Fruit fly (Drosophila melanogaster) whole organism, prepupa: ENCODE results near the gene CG17717.

Experiments
- CG11294 ChIP-seq: fragments of 200-800 bp; sonication (Bioruptor generic); IDR thresholded peaks from 2 replicates; pipeline ENCODE4 v1.3.6; 2022; ENCODE audit warnings: missing biosample characterization, missing genetic modification characterization
- CG16779 ChIP-seq: fragments of 200-800 bp; sonication (Bioruptor generic); optimal IDR thresholded peaks from 3 replicates; lab custom pipeline; 2017; ENCODE audit warnings: missing biosample characterization, mild to moderate bottlenecking, missing genetic modification characterization
- CG4318 ChIP-seq: fragments of 200-800 bp; sonication (Bioruptor generic); optimal IDR thresholded peaks from 3 replicates; lab custom pipeline; 2017; ENCODE audit warnings: missing biosample characterization, mild to moderate bottlenecking, missing genetic modification characterization
- CG6792 ChIP-seq: fragments of 200-800 bp; sonication (Bioruptor generic); optimal IDR thresholded peaks from 3 replicates; lab custom pipeline; 2016; ENCODE audit warnings: missing biosample characterization, missing genetic modification characterization
- CG6808 ChIP-seq: fragments of 200-800 bp; sonication (Bioruptor generic); optimal IDR thresholded peaks from 3 replicates; lab custom pipeline; 2017; ENCODE audit warnings: missing biosample characterization, missing genetic modification characterization, mild to moderate bottlenecking, moderate library complexity, missing genetic modification reagents
- CG8319 ChIP-seq: fragments of 200-800 bp; sonication (Bioruptor generic); optimal IDR thresholded peaks from 3 replicates; lab custom pipeline; 2016; ENCODE audit warnings: missing biosample characterization, missing genetic modification characterization
- CG8632 ChIP-seq: fragments of 200-800 bp; sonication (Bioruptor generic); optimal IDR thresholded peaks from 3 replicates; lab custom pipeline; 2016; ENCODE audit warnings: missing biosample characterization, missing genetic modification characterization
- Ets21C ChIP-seq: fragments of 200-800 bp; sonication (Bioruptor generic); optimal IDR thresholded peaks from 3 replicates; lab custom pipeline; 2016; ENCODE audit warnings: missing biosample characterization, missing genetic modification characterization
- Ets96B ChIP-seq: fragments of 200-800 bp; optimal IDR thresholded peaks from 2 replicates; lab custom pipeline; 2019; ENCODE audit warnings: missing biosample characterization, mild to moderate bottlenecking, missing genetic modification characterization, moderate library complexity
- Gug ChIP-seq: fragments of 200-800 bp; sonication (Bioruptor generic); IDR thresholded peaks from 2 replicates; pipeline ENCODE4 v1.3.6; 2022; ENCODE audit warnings: missing biosample characterization, missing genetic modification characterization
- Hr39 ChIP-seq: fragments of 200-800 bp; sonication (Bioruptor generic); optimal IDR thresholded peaks from 2 replicates; lab custom pipeline; 2016; ENCODE audit warnings: missing biosample characterization, missing genetic modification characterization
- OdsH ChIP-seq: fragments of 200-800 bp; sonication (Bioruptor generic); optimal IDR thresholded peaks from 3 replicates; lab custom pipeline; 2016; ENCODE audit warnings: missing biosample characterization, missing genetic modification characterization
- Sox102F ChIP-seq: fragments of 200-800 bp; sonication (Bioruptor generic); optimal IDR thresholded peaks from 2 replicates; lab custom pipeline; 2016; ENCODE audit warnings: missing biosample characterization, mild to moderate bottlenecking, missing genetic modification characterization
- svp ChIP-seq: fragments of 200-800 bp; sonication (Bioruptor generic); peaks from one replicate; lab custom pipeline; 2016; ENCODE audit warnings: missing biosample characterization, missing genetic modification characterization

dm6 chrX:6574488-6574887 lies 14.6 kb upstream of the CG17717 start:
- no peak for TF ChIP-seq CG8319 (GFP tag; lab: Kevin White, UChicago)
- peak; percentile 84 for TF ChIP-seq svp
- TF ChIP-seq CG4318 (GFP tag; lab: Kevin White, UChicago) = peak; percentile 36
- peak; percentile 17 for TF ChIP-seq CG6792 (GFP tag; lab: Kevin White, UChicago)
- TF ChIP-seq Gug (GFP tag; lab: Robert Waterston, UW) = no peak
- peak; percentile 20 for TF ChIP-seq Ets21C (GFP tag; lab: Kevin White, UChicago)
- TF ChIP-seq Ets96B (tag; lab: Kevin White, UChicago) = no peak
- peak; percentile 35 for TF ChIP-seq OdsH
- TF ChIP-seq CG6808 = no peak
- no peak for TF ChIP-seq CG16779 (tag; lab: Kevin White, UChicago)
- TF ChIP-seq Sox102F (GFP tag; lab: Kevin White, UChicago) = peak; percentile 61
- TF ChIP-seq CG11294 (GFP tag; lab: Robert Waterston, UW) = peak; percentile 34; the same call in 1 of the 2 replicates
- peak; percentile 11 for TF ChIP-seq CG8632 (GFP tag; lab: Kevin White, UChicago)
- peak; percentile 55 for TF ChIP-seq Hr39 (GFP tag; lab: Kevin White, UChicago)
